Worm (Caenorhabditis elegans) whole organism, early embryonic: ENCODE measurements around the gene Y51H7C.9.
"Not testable (repeated sequence)": the region's sequence is repeated elsewhere in the genome, so short reads cannot be mapped to it uniquely, and the experiment has no call there.

Experiments
- aly-1 ChIP-seq: sonication (generic microtip); optimal IDR thresholded peaks from 2 replicates; lab custom pipeline; 2016; ENCODE audit warnings: missing genetic modification characterization, missing compliant biosample characterization
- ama-1 ChIP-seq: fragments of 150-350 bp; optimal IDR thresholded peaks from 2 replicates; lab custom pipeline; 2014
- flt-1 ChIP-seq: fragments of 200-800 bp; sonication (Bioruptor generic); IDR thresholded peaks from 2 replicates; pipeline ENCODE4 v1.3.6; 2022; ENCODE audit warnings: missing genetic modification characterization, missing compliant biosample characterization
- hmbx-1 ChIP-seq: sonication (generic microtip); optimal IDR thresholded peaks from 2 replicates; lab custom pipeline; 2016; ENCODE audit warnings: mild to moderate bottlenecking, missing genetic modification characterization, missing compliant biosample characterization
- hmg-4 ChIP-seq: fragments of 200-800 bp; sonication (Bioruptor generic); optimal IDR thresholded peaks from 2 replicates; lab custom pipeline; 2018; ENCODE audit warnings: mild to moderate bottlenecking, missing genetic modification characterization, missing compliant biosample characterization
- tbx-37 ChIP-seq: fragments of 200-800 bp; sonication (Bioruptor generic); conservative IDR thresholded peaks from 2 replicates; pipeline ENCODE4 v1.3.6; 2022; ENCODE audit warnings: missing genetic modification reagents, missing genetic modification characterization, missing compliant biosample characterization

ce11 chrII:1451975-1452374, 40.7 kb upstream of the Y51H7C.9 start:
- not testable (repeated sequence) for TF ChIP-seq flt-1 (GFP tag; lab: Robert Waterston, UW); aly-1 (tag; lab: Kevin White, UChicago); hmg-4 (GFP tag; lab: Kevin White, UChicago); hmbx-1 (tag; lab: Kevin White, UChicago); ama-1 (lab: Kevin White, UChicago)
- peak; percentile 58 for TF ChIP-seq tbx-37 (GFP tag; lab: Robert Waterston, UW)
